Fruit fly (Drosophila melanogaster) Kc167 (cell line): ENCODE data around the gene Ranbp21.

Experiments used
- Myc ChIP-seq: fragments of >200 bp; optimal IDR thresholded peaks from 2 replicates; lab custom pipeline; 2017; ENCODE audit warnings: missing external identifiers
- Sin3A ChIP-seq: fragments of >200 bp; optimal IDR thresholded peaks from 2 replicates; lab custom pipeline; 2018; ENCODE audit warnings: missing external identifiers
- h ChIP-seq: fragments of >200 bp; optimal IDR thresholded peaks from 3 replicates; lab custom pipeline; 2018; ENCODE audit warnings: missing external identifiers
- insv ChIP-seq: fragments of >200 bp; optimal IDR thresholded peaks from 3 replicates; lab custom pipeline; 2018; ENCODE audit warnings: missing external identifiers
- psq ChIP-seq: fragments of >200 bp; optimal IDR thresholded peaks from 2 replicates; lab custom pipeline; 2017; ENCODE audit warnings: missing external identifiers
- ttk ChIP-seq: sonication (Bioruptor generic); optimal IDR thresholded peaks from 2 replicates; lab custom pipeline; 2017; ENCODE audit warnings: missing external identifiers

The Ranbp21 gene

dm6 chrX:19642819-19643504 lies 9.1 kb downstream of the Ranbp21 start, which contains the start of the genes CG12237 and Sec61gamma:
TSS of gene CG12237 (minus strand) at chrX:19642869.
TSS of gene Sec61gamma (plus strand) at chrX:19643327.
- TF ChIP-seq insv (lab: Kevin White, UChicago): no peak
- no peak for TF ChIP-seq Sin3A (lab: Kevin White, UChicago)
- no peak for TF ChIP-seq Myc (lab: Kevin White, UChicago)
- TF ChIP-seq ttk (lab: Kevin White, UChicago): no peak
- no peak for TF ChIP-seq psq (lab: Kevin White, UChicago)
- TF ChIP-seq h (lab: Kevin White, UChicago): no peak

- TF ChIP-seq Sin3A (lab: Kevin White, UChicago) (no peak), h (lab: Kevin White, UChicago) (no peak), psq (lab: Kevin White, UChicago) (no peak), Myc (lab: Kevin White, UChicago) (no peak), insv (lab: Kevin White, UChicago) (no peak), ttk (lab: Kevin White, UChicago) (no peak)
Observed at dm6 chrX:19640707-19641248, 11.3 kb downstream of the Ranbp21 start.

- TF ChIP-seq psq (lab: Kevin White, UChicago): no peak
- TF ChIP-seq ttk (lab: Kevin White, UChicago): no peak
- TF ChIP-seq Sin3A (lab: Kevin White, UChicago): no peak
- no peak for TF ChIP-seq Myc (lab: Kevin White, UChicago)
- no peak for TF ChIP-seq insv (lab: Kevin White, UChicago)
- no peak for TF ChIP-seq h (lab: Kevin White, UChicago)
Observed at dm6 chrX:19638328-19638940, 13.6 kb downstream of the Ranbp21 start, which contains the start of gene Rcd-1. TSS of gene Rcd-1 (plus strand) at chrX:19638767.

- TF ChIP-seq Sin3A (lab: Kevin White, UChicago): no peak
- TF ChIP-seq Myc (lab: Kevin White, UChicago): no peak
- TF ChIP-seq insv (lab: Kevin White, UChicago): no peak
- no peak for TF ChIP-seq h (lab: Kevin White, UChicago)
- TF ChIP-seq psq (lab: Kevin White, UChicago): no peak
- no peak for TF ChIP-seq ttk (lab: Kevin White, UChicago)
Observed at dm6 chrX:19637434-19638327, 14.4 kb downstream of the Ranbp21 start.

dm6 chrX:19637002-19637420 lies 15.1 kb downstream of the Ranbp21 start:
- TF ChIP-seq ttk (lab: Kevin White, UChicago): no peak
- no peak for TF ChIP-seq Sin3A (lab: Kevin White, UChicago)
- TF ChIP-seq h (lab: Kevin White, UChicago): no peak
- no peak for TF ChIP-seq insv (lab: Kevin White, UChicago)

- TF ChIP-seq h (lab: Kevin White, UChicago) (no peak), Sin3A (lab: Kevin White, UChicago) (no peak), Myc (lab: Kevin White, UChicago) (no peak), insv (lab: Kevin White, UChicago) (no peak), psq (lab: Kevin White, UChicago) (no peak), ttk (lab: Kevin White, UChicago) (no peak)
Observed at dm6 chrX:19631365-19631832, 20.7 kb downstream of the Ranbp21 start.

dm6 chrX:19625405-19625804 lies 26.7 kb downstream of the Ranbp21 start, which contains the start of gene CG14212:
TSS of gene CG14212 (plus strand) at chrX:19625705.
- TF ChIP-seq Sin3A (lab: Kevin White, UChicago) (no peak), insv (lab: Kevin White, UChicago) (no peak), Myc (lab: Kevin White, UChicago) (no peak), ttk (lab: Kevin White, UChicago) (no peak), psq (lab: Kevin White, UChicago) (no peak), h (lab: Kevin White, UChicago) (no peak)

dm6 chrX:19622924-19623323 lies 29.1 kb downstream of the Ranbp21 start, which contains the start of the genes Naa20A and MKP-4:
TSS of gene Naa20A (minus strand) at chrX:19623074.
TSS of gene MKP-4 (plus strand) at chrX:19623114.
- TF ChIP-seq ttk (lab: Kevin White, UChicago): no peak
- no peak for TF ChIP-seq Myc (lab: Kevin White, UChicago)
- no peak for TF ChIP-seq psq (lab: Kevin White, UChicago)
- TF ChIP-seq insv (lab: Kevin White, UChicago): no peak
- TF ChIP-seq h (lab: Kevin White, UChicago): no peak
- TF ChIP-seq Sin3A (lab: Kevin White, UChicago): no peak

- TF ChIP-seq Myc (lab: Kevin White, UChicago) (no peak), psq (lab: Kevin White, UChicago) (no peak), h (lab: Kevin White, UChicago) (no peak), ttk (lab: Kevin White, UChicago) (no peak), Sin3A (lab: Kevin White, UChicago) (no peak), insv (lab: Kevin White, UChicago) (no peak)
Observed at dm6 chrX:19621145-19621544, 30.9 kb downstream of the Ranbp21 start, which contains the start of gene CG14221. TSS of gene CG14221 (minus strand) at chrX:19621245.

dm6 chrX:19618183-19618740 lies 33.8 kb downstream of the Ranbp21 start, which contains the start of the genes Pstk and Tim9b:
TSS of gene Pstk (minus strand) at chrX:19618537.
TSS of gene Tim9b (minus strand) at chrX:19618537.
- TF ChIP-seq Myc (lab: Kevin White, UChicago) (no peak), insv (lab: Kevin White, UChicago) (no peak), ttk (lab: Kevin White, UChicago) (no peak), h (lab: Kevin White, UChicago) (no peak), psq (lab: Kevin White, UChicago) (no peak), Sin3A (lab: Kevin White, UChicago) (no peak)
